Worm (Caenorhabditis elegans) whole organism, late embryonic: ENCODE data around the gene B0410.3.

ENCODE experiments used
- C08G9.2 ChIP-seq: sonication (generic microtip); optimal IDR thresholded peaks from 2 replicates; lab custom pipeline; 2016; ENCODE audit warnings: mild to moderate bottlenecking, missing genetic modification characterization, moderate library complexity, missing compliant biosample characterization
- F13H6.1 ChIP-seq: sonication (generic microtip); optimal IDR thresholded peaks from 2 replicates; lab custom pipeline; 2016; ENCODE audit warnings: missing genetic modification characterization, missing compliant biosample characterization
- K02D7.2 ChIP-seq: sonication (generic microtip); optimal IDR thresholded peaks from 2 replicates; lab custom pipeline; 2017; ENCODE audit warnings: mild to moderate bottlenecking, missing genetic modification characterization, missing compliant biosample characterization
- K09A11.1 ChIP-seq: sonication (generic microtip); optimal IDR thresholded peaks from 2 replicates; lab custom pipeline; 2017; ENCODE audit warnings: antibody characterized with exemption, mild to moderate bottlenecking, missing genetic modification characterization, missing compliant biosample characterization; ENCODE audit not compliant: insufficient read depth
- T23F11.4 ChIP-seq: fragments of 200-800 bp; sonication (Bioruptor generic); optimal IDR thresholded peaks from 2 replicates; lab custom pipeline; 2018; ENCODE audit warnings: mild to moderate bottlenecking, missing genetic modification characterization, missing compliant biosample characterization
- ahr-1 ChIP-seq: sonication (generic microtip); optimal IDR thresholded peaks from 2 replicates; lab custom pipeline; 2016; ENCODE audit warnings: missing genetic modification characterization, missing compliant biosample characterization
- ama-1 ChIP-seq: fragments of 150-350 bp; optimal IDR thresholded peaks from 2 replicates; lab custom pipeline; 2014
- ceh-14 ChIP-seq: sonication (generic microtip); optimal IDR thresholded peaks from 2 replicates; lab custom pipeline; 2016; ENCODE audit warnings: missing genotype, missing genetic modification characterization, missing compliant biosample characterization
- ceh-18 ChIP-seq: sonication (generic microtip); optimal IDR thresholded peaks from 2 replicates; lab custom pipeline; 2016; ENCODE audit warnings: missing genetic modification characterization, missing compliant biosample characterization
- ceh-19 ChIP-seq: fragments of 200-800 bp; sonication (Bioruptor generic); optimal IDR thresholded peaks from 2 replicates; lab custom pipeline; 2018; ENCODE audit warnings: mild to moderate bottlenecking, missing genetic modification characterization, missing compliant biosample characterization
- ceh-2 ChIP-seq: sonication (generic microtip); optimal IDR thresholded peaks from 2 replicates; lab custom pipeline; 2016; ENCODE audit warnings: missing genotype, missing genetic modification characterization, missing compliant biosample characterization
- ceh-24 ChIP-seq: sonication (generic microtip); optimal IDR thresholded peaks from 2 replicates; lab custom pipeline; 2016; ENCODE audit warnings: mild to moderate bottlenecking, missing genetic modification characterization, missing compliant biosample characterization
- ceh-30 ChIP-seq: fragments of 150-350 bp; optimal IDR thresholded peaks from 2 replicates; lab custom pipeline; 2014; ENCODE audit warnings: missing biosample characterization, missing genetic modification characterization
- ceh-31 ChIP-seq: sonication (generic microtip); optimal IDR thresholded peaks from 2 replicates; lab custom pipeline; 2016; ENCODE audit warnings: missing genetic modification characterization, missing compliant biosample characterization
- ceh-45 ChIP-seq: fragments of 200-800 bp; sonication (Bioruptor generic); IDR thresholded peaks from 2 replicates; pipeline ENCODE4 v1.3.6; 2022; ENCODE audit warnings: missing genetic modification reagents, missing genetic modification characterization, missing compliant biosample characterization
- ceh-48 ChIP-seq: sonication (generic microtip); optimal IDR thresholded peaks from 2 replicates; lab custom pipeline; 2016; ENCODE audit warnings: missing genetic modification characterization, inconsistent platforms, missing compliant biosample characterization
- ceh-9 ChIP-seq: sonication (generic microtip); optimal IDR thresholded peaks from 2 replicates; lab custom pipeline; 2016; ENCODE audit warnings: mild to moderate bottlenecking, missing genetic modification characterization, inconsistent platforms, missing compliant biosample characterization
- che-1 ChIP-seq: sonication (generic microtip); optimal IDR thresholded peaks from 2 replicates; lab custom pipeline; 2016; ENCODE audit warnings: mild to moderate bottlenecking, missing genetic modification characterization, missing compliant biosample characterization
- dmd-4 ChIP-seq: sonication (generic microtip); optimal IDR thresholded peaks from 2 replicates; lab custom pipeline; 2016; ENCODE audit warnings: borderline replicate concordance, missing genetic modification characterization, missing compliant biosample characterization
- dve-1 ChIP-seq: sonication (generic microtip); optimal IDR thresholded peaks from 2 replicates; lab custom pipeline; 2017; ENCODE audit warnings: antibody characterized with exemption, mild to moderate bottlenecking, missing genetic modification characterization, missing compliant biosample characterization
- elt-2 ChIP-seq: sonication (generic microtip); optimal IDR thresholded peaks from 2 replicates; lab custom pipeline; 2016; ENCODE audit warnings: missing genetic modification reagents, missing genetic modification characterization, missing compliant biosample characterization
- elt-4 ChIP-seq: sonication (generic microtip); optimal IDR thresholded peaks from 2 replicates; lab custom pipeline; 2016; ENCODE audit warnings: missing genetic modification characterization, missing compliant biosample characterization
- ets-4 ChIP-seq: sonication (generic microtip); optimal IDR thresholded peaks from 2 replicates; lab custom pipeline; 2016; ENCODE audit warnings: missing genetic modification characterization, missing compliant biosample characterization
- eyg-1 ChIP-seq: sonication (generic microtip); optimal IDR thresholded peaks from 2 replicates; lab custom pipeline; 2016; ENCODE audit warnings: missing genotype, missing genetic modification characterization, missing compliant biosample characterization
- fkh-6 ChIP-seq: sonication (generic microtip); optimal IDR thresholded peaks from 2 replicates; lab custom pipeline; 2016; ENCODE audit warnings: missing genetic modification characterization, missing compliant biosample characterization
- hlh-13 ChIP-seq: fragments of 200-800 bp; sonication (Bioruptor generic); optimal IDR thresholded peaks from 2 replicates; lab custom pipeline; 2018; ENCODE audit warnings: mild to moderate bottlenecking, missing genetic modification characterization, missing compliant biosample characterization
- hlh-15 ChIP-seq: sonication (generic microtip); optimal IDR thresholded peaks from 2 replicates; lab custom pipeline; 2016; ENCODE audit warnings: missing genetic modification characterization, missing compliant biosample characterization
- hlh-30 ChIP-seq: sonication (generic microtip); optimal IDR thresholded peaks from 2 replicates; lab custom pipeline; 2017; ENCODE audit warnings: antibody characterized with exemption, missing genetic modification characterization, missing compliant biosample characterization; ENCODE audit not compliant: insufficient read depth
- hlh-6 ChIP-seq: sonication (generic microtip); optimal IDR thresholded peaks from 2 replicates; lab custom pipeline; 2016; ENCODE audit warnings: missing genotype, missing genetic modification characterization, missing compliant biosample characterization
- hlh-8 ChIP-seq: sonication (generic microtip); optimal IDR thresholded peaks from 2 replicates; lab custom pipeline; 2016; ENCODE audit warnings: missing genotype, missing genetic modification characterization, missing compliant biosample characterization
- mec-3 ChIP-seq: sonication (generic microtip); optimal IDR thresholded peaks from 2 replicates; lab custom pipeline; 2016; ENCODE audit warnings: borderline replicate concordance, missing genetic modification characterization, missing compliant biosample characterization
- nfya-1 ChIP-seq: sonication (generic microtip); optimal IDR thresholded peaks from 2 replicates; lab custom pipeline; 2017; ENCODE audit warnings: missing genetic modification characterization, mild to moderate bottlenecking, missing compliant biosample characterization, antibody characterized with exemption, moderate library complexity
- nhr-11 ChIP-seq: fragments of 150-350 bp; optimal IDR thresholded peaks from 2 replicates; lab custom pipeline; 2014; ENCODE audit warnings: missing biosample characterization, missing genetic modification characterization
- nhr-232 ChIP-seq: sonication (generic microtip); optimal IDR thresholded peaks from 2 replicates; lab custom pipeline; 2016; ENCODE audit warnings: missing genetic modification characterization, missing compliant biosample characterization
- pat-9 ChIP-seq: fragments of 200-800 bp; sonication (Bioruptor generic); optimal IDR thresholded peaks from 2 replicates; lab custom pipeline; 2018; ENCODE audit warnings: mild to moderate bottlenecking, missing genetic modification characterization, moderate library complexity, missing compliant biosample characterization
- pax-1 ChIP-seq: fragments of 150-350 bp; optimal IDR thresholded peaks from 2 replicates; lab custom pipeline; 2014; ENCODE audit warnings: missing biosample characterization, missing genetic modification characterization
- pha-2 ChIP-seq: sonication (generic microtip); optimal IDR thresholded peaks from 2 replicates; lab custom pipeline; 2017; ENCODE audit warnings: mild to moderate bottlenecking, missing genetic modification characterization, missing compliant biosample characterization
- pqm-1 ChIP-seq: sonication (generic microtip); optimal IDR thresholded peaks from 2 replicates; lab custom pipeline; 2016; ENCODE audit warnings: missing genetic modification characterization, missing compliant biosample characterization
- pros-1 ChIP-seq: fragments of 150-350 bp; optimal IDR thresholded peaks from 2 replicates; lab custom pipeline; 2014; ENCODE audit warnings: missing biosample characterization, missing genetic modification reagents, missing genetic modification characterization
- ref-2 ChIP-seq: sonication (generic microtip); optimal IDR thresholded peaks from 2 replicates; lab custom pipeline; 2016; ENCODE audit warnings: missing genetic modification characterization, missing compliant biosample characterization
- sdc-2 ChIP-seq: sonication (generic microtip); optimal IDR thresholded peaks from 2 replicates; lab custom pipeline; 2016; ENCODE audit warnings: missing genotype, missing genetic modification characterization, missing compliant biosample characterization
- sox-4 ChIP-seq: sonication (generic microtip); optimal IDR thresholded peaks from 2 replicates; lab custom pipeline; 2017; ENCODE audit warnings: mild to moderate bottlenecking, missing genetic modification characterization, inconsistent platforms, missing compliant biosample characterization
- syd-9 ChIP-seq: sonication (generic microtip); optimal IDR thresholded peaks from 2 replicates; lab custom pipeline; 2016; ENCODE audit warnings: mild to moderate bottlenecking, missing genetic modification characterization, moderate library complexity, missing compliant biosample characterization
- tbx-2 ChIP-seq: sonication (generic microtip); optimal IDR thresholded peaks from 2 replicates; lab custom pipeline; 2016; ENCODE audit warnings: missing genetic modification characterization, missing compliant biosample characterization
- tbx-7 ChIP-seq: sonication (generic microtip); optimal IDR thresholded peaks from 2 replicates; lab custom pipeline; 2016; ENCODE audit warnings: missing genotype, missing genetic modification characterization, missing compliant biosample characterization
- unc-42 ChIP-seq: sonication (generic microtip); optimal IDR thresholded peaks from 2 replicates; lab custom pipeline; 2016; ENCODE audit warnings: missing genotype, missing genetic modification characterization, missing compliant biosample characterization
- unc-55 ChIP-seq: sonication (generic microtip); optimal IDR thresholded peaks from 2 replicates; lab custom pipeline; 2017; ENCODE audit warnings: missing biosample characterization, missing genetic modification reagents, missing genetic modification characterization
- unc-86 ChIP-seq: sonication (generic microtip); optimal IDR thresholded peaks from 2 replicates; lab custom pipeline; 2016; ENCODE audit warnings: missing genetic modification characterization, missing compliant biosample characterization
- ztf-16 ChIP-seq: sonication (generic microtip); optimal IDR thresholded peaks from 2 replicates; lab custom pipeline; 2017; ENCODE audit warnings: missing genetic modification characterization, missing compliant biosample characterization

Gene B0410.3

ce11 chrX:2890041-2890650 lies 1.1 kb downstream of the B0410.3 start:
- no peak for TF ChIP-seq ahr-1

ce11 chrX:2885318-2885908 lies 5.9 kb downstream of the B0410.3 start, which contains the start of gene vang-1:
vang-1 (plus strand) TSS chrX:2885858.
- no peak for TF ChIP-seq ets-4 (tag; lab: Kevin White, UChicago)
- peak; percentile 56 for TF ChIP-seq ceh-14
- TF ChIP-seq pros-1 (tag; lab: Kevin White, UChicago) = peak; percentile 19
- peak; percentile 3 for TF ChIP-seq eyg-1
- TF ChIP-seq pat-9 (tag; lab: Kevin White, UChicago) = peak; percentile 26
- no peak for TF ChIP-seq dve-1
- peak; percentile 47 for TF ChIP-seq fkh-6 (tag; lab: Kevin White, UChicago)
- no peak for TF ChIP-seq nhr-232 (tag; lab: Kevin White, UChicago)
- peak; percentile 53 for TF ChIP-seq C08G9.2 (tag; lab: Kevin White, UChicago)
- no peak for TF ChIP-seq mec-3 (tag; lab: Kevin White, UChicago)
- peak; percentile 72 for TF ChIP-seq ceh-19
- TF ChIP-seq K02D7.2 (tag; lab: Kevin White, UChicago) = no peak
- no peak for TF ChIP-seq ceh-48 (tag; lab: Kevin White, UChicago)
- peak; percentile 3 for TF ChIP-seq ztf-16 (tag; lab: Kevin White, UChicago)
- TF ChIP-seq hlh-15 (tag; lab: Kevin White, UChicago) = no peak
- TF ChIP-seq unc-42 = peak; percentile 15
- peak; percentile 77 for TF ChIP-seq ref-2 (tag; lab: Kevin White, UChicago)
- no peak for TF ChIP-seq pha-2 (tag; lab: Kevin White, UChicago)
- TF ChIP-seq ceh-18 (tag; lab: Kevin White, UChicago) = peak; percentile 36
- TF ChIP-seq K09A11.1 (tag; lab: Kevin White, UChicago) = no peak
- TF ChIP-seq hlh-30 (tag; lab: Kevin White, UChicago) = no peak
- TF ChIP-seq nfya-1 (tag; lab: Kevin White, UChicago) = peak; percentile 65
- TF ChIP-seq che-1 (tag; lab: Kevin White, UChicago) = no peak
- peak; percentile 32 for TF ChIP-seq ceh-9
- peak; percentile 31 for TF ChIP-seq hlh-8 (tag; lab: Kevin White, UChicago)
- no peak for TF ChIP-seq dmd-4 (tag; lab: Kevin White, UChicago)
- TF ChIP-seq T23F11.4 = peak; percentile 25
- no peak for TF ChIP-seq ama-1 (lab: Kevin White, UChicago)
- TF ChIP-seq nhr-11 (tag; lab: Kevin White, UChicago) = no peak
- peak; percentile 39 for TF ChIP-seq hlh-6 (tag; lab: Kevin White, UChicago)
- no peak for TF ChIP-seq tbx-7
- TF ChIP-seq unc-55 (GFP tag; lab: Kevin White, UChicago) = no peak
- TF ChIP-seq pqm-1 = no peak
- no peak for TF ChIP-seq ahr-1
- TF ChIP-seq sdc-2 (tag; lab: Kevin White, UChicago) = peak; percentile 70
- peak; percentile 16 for TF ChIP-seq elt-2 (tag; lab: Kevin White, UChicago)
- peak; percentile 74 for TF ChIP-seq tbx-2 (tag; lab: Kevin White, UChicago)
- TF ChIP-seq pax-1 = no peak
- TF ChIP-seq ceh-24 (tag; lab: Kevin White, UChicago) = no peak
- TF ChIP-seq elt-4 (tag; lab: Kevin White, UChicago) = no peak
- TF ChIP-seq ceh-2 (tag; lab: Kevin White, UChicago) = peak; percentile 25
- TF ChIP-seq ceh-31 = peak; percentile 67
- TF ChIP-seq ceh-30 (tag; lab: Kevin White, UChicago) = no peak
- no peak for TF ChIP-seq unc-86
- TF ChIP-seq F13H6.1 = peak; percentile 0
- TF ChIP-seq syd-9 = peak; percentile 63
- TF ChIP-seq ceh-45 (GFP tag; lab: Robert Waterston, UW) = no peak
- no peak for TF ChIP-seq hlh-13
- TF ChIP-seq sox-4 (tag; lab: Kevin White, UChicago) = peak; percentile 53
